1 fruit fly cellular context compared by ENCODE assay signal in the genomic region with DNA sequence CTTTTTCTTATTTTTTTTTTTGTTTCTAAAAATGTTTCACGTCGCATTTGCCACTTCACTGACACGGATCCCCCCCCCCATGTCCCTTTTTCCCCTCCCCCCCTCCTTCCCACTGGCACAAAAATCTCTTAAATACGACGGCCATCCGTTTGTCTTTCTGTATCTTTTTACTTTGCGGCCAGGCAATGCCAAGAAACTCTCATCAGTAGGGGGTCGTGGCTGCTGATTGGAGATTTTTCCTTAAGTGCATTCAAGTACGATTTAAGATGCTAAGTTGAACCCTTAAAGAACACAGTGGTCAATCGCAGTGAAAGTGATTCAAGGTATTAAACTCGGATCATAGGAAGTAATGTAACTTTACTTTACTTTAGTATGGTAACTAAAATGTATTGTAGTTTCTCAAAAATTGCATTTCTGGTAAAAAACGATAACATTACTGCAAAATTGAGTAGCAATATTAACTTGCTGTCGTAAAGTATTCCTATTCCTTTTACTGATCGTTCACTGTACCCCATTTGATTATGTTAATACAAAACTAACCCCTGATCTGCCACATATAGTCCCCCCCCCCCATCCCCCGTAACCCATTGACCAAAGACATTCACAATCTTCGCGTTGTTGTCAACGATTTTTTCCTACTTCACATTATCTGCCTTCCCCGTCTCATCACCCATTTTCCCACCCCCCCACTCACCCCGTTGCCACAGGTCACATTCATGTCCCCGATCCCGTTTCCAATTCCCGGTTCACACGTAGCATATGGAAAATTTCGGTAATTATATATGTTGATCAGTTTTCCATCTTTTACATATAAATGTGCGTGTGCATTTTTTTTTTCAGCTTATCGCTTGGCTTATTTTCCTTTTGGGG.
TF ChIP-seq lines count a peak whose summit lies in the region.

No protein-coding gene starts in this region.

TF ChIP-seq in whole organism, embryonic, 481 proteins besides CTCF, POLR2A, EP300 and RAD21 (continued from another document):
- TF ChIP-seq Hr51 (GFP tag; optimal IDR thresholded peaks at IDR 0.05; lab: Kevin White, UChicago) (no peak), emc (GFP tag; optimal IDR thresholded peaks at IDR 0.05; lab: Kevin White, UChicago) (no peak), Spps (tag; optimal IDR thresholded peaks at IDR 0.05; lab: Kevin White, UChicago) (no peak), Elba2 (GFP tag; optimal IDR thresholded peaks at IDR 0.05; lab: Kevin White, UChicago) (no peak), da (GFP tag; optimal IDR thresholded peaks at IDR 0.05; lab: Kevin White, UChicago) (no peak), pho (GFP tag; optimal IDR thresholded peaks at IDR 0.05; lab: Kevin White, UChicago) (no peak), sima (GFP tag; optimal IDR thresholded peaks at IDR 0.05; lab: Kevin White, UChicago) (no peak), grn (GFP tag; optimal IDR thresholded peaks at IDR 0.05; lab: Kevin White, UChicago) (no peak), croc (GFP tag; conservative IDR thresholded peaks at IDR 0.05; lab: Robert Waterston, UW) (no peak), pan (optimal IDR thresholded peaks at IDR 0.05; lab: Kevin White, UChicago) (no peak), pan (GFP tag; optimal IDR thresholded peaks at IDR 0.05 in 1 of 2, IDR thresholded peaks at IDR 0.05 in 1 of 2) (no peak), CG10979 (tag; optimal IDR thresholded peaks at IDR 0.05; lab: Kevin White, UChicago) (peak; percentile 44), Camta (GFP tag; optimal IDR thresholded peaks at IDR 0.05; lab: Kevin White, UChicago) (no peak), CG2712 (tag; optimal IDR thresholded peaks at IDR 0.05; lab: Kevin White, UChicago) (peak; percentile 49), CG14441 (GFP tag; IDR thresholded peaks at IDR 0.05; lab: Robert Waterston, UW) (no peak), cwo (GFP tag; optimal IDR thresholded peaks at IDR 0.05; lab: Kevin White, UChicago) (no peak), repo (GFP tag; optimal IDR thresholded peaks at IDR 0.05; lab: Kevin White, UChicago) (no peak), CG6854 (GFP tag; optimal IDR thresholded peaks at IDR 0.05; lab: Kevin White, UChicago) (no peak), Optix (GFP tag; IDR thresholded peaks at IDR 0.05; lab: Robert Waterston, UW) (no peak), CG10209 (GFP tag; optimal IDR thresholded peaks at IDR 0.05; lab: Kevin White, UChicago) (no peak), jigr1 (GFP tag; IDR thresholded peaks at IDR 0.05; lab: Robert Waterston, UW) (no peak), CG13894 (tag; optimal IDR thresholded peaks at IDR 0.05; lab: Kevin White, UChicago) (no peak), Stat92E (GFP tag; optimal IDR thresholded peaks at IDR 0.05; lab: Kevin White, UChicago) (no peak), mld (GFP tag; IDR thresholded peaks at IDR 0.05; lab: Robert Waterston, UW; ENCODE audit: partially characterized antibody) (no peak), E2f2 (GFP tag; IDR thresholded peaks at IDR 0.05; lab: Robert Waterston, UW) (no peak), gt (GFP tag; IDR thresholded peaks at IDR 0.05; lab: Robert Waterston, UW) (no peak), CG15696 (tag; optimal IDR thresholded peaks at IDR 0.05; lab: Kevin White, UChicago) (peak; percentile 56), gem (tag; optimal IDR thresholded peaks at IDR 0.05; lab: Kevin White, UChicago) (peak; percentile 28), Trl (optimal IDR thresholded peaks at IDR 0.05; lab: Kevin White, UChicago) (no peak), Trl (GFP tag; optimal IDR thresholded peaks at IDR 0.05; lab: Kevin White, UChicago) (no peak), CG30020 (tag; optimal IDR thresholded peaks at IDR 0.05; lab: Kevin White, UChicago) (no peak), Mrtf (GFP tag; IDR thresholded peaks at IDR 0.05; lab: Robert Waterston, UW) (no peak), CG9932 (GFP tag; IDR thresholded peaks at IDR 0.05; lab: Robert Waterston, UW) (no peak), oc (tag; optimal IDR thresholded peaks at IDR 0.05; lab: Kevin White, UChicago) (no peak), odd (GFP tag; optimal IDR thresholded peaks at IDR 0.05; lab: Kevin White, UChicago) (no peak), ab (GFP tag; optimal IDR thresholded peaks at IDR 0.05; lab: Kevin White, UChicago) (no peak), sens (GFP tag; lab: Kevin White, UChicago) (peak; percentile 67), otp (GFP tag; IDR thresholded peaks at IDR 0.05; lab: Robert Waterston, UW) (no peak), CG2120 (GFP tag; optimal IDR thresholded peaks at IDR 0.05; lab: Kevin White, UChicago) (no peak), vnd (GFP tag; IDR thresholded peaks at IDR 0.05; lab: Robert Waterston, UW; ENCODE audit: partially characterized antibody) (no peak), dmrt11E (tag; optimal IDR thresholded peaks at IDR 0.05; lab: Kevin White, UChicago) (peak; percentile 75), Mad (GFP tag; optimal IDR thresholded peaks at IDR 0.05; lab: Kevin White, UChicago) (no peak), ewg (GFP tag; optimal IDR thresholded peaks at IDR 0.05; lab: Kevin White, UChicago) (no peak), Chrac-16 (GFP tag; optimal IDR thresholded peaks at IDR 0.05; lab: Kevin White, UChicago) (no peak), al (GFP tag; IDR thresholded peaks at IDR 0.05; lab: Robert Waterston, UW) (no peak), grau (tag; optimal IDR thresholded peaks at IDR 0.05; lab: Kevin White, UChicago) (peak; percentile 91), ash1 (GFP tag; optimal IDR thresholded peaks at IDR 0.05; lab: Kevin White, UChicago) (no peak), ssp (GFP tag; IDR thresholded peaks at IDR 0.05; lab: Robert Waterston, UW) (no peak), bigmax (GFP tag; optimal IDR thresholded peaks at IDR 0.05; lab: Kevin White, UChicago) (no peak), CG3847 (GFP tag; IDR thresholded peaks at IDR 0.05; lab: Robert Waterston, UW) (no peak), insv (GFP tag; optimal IDR thresholded peaks at IDR 0.05; lab: Kevin White, UChicago) (peak in 1 of 2 experiments; percentile 83), H2.0 (GFP tag; IDR thresholded peaks at IDR 0.05; lab: Robert Waterston, UW) (no peak), CG10147 (GFP tag; optimal IDR thresholded peaks at IDR 0.05; lab: Kevin White, UChicago) (no peak), h (optimal IDR thresholded peaks at IDR 0.05; lab: Kevin White, UChicago) (no peak), twi (tag; optimal IDR thresholded peaks at IDR 0.05; lab: Kevin White, UChicago) (peak; percentile 76), btn (GFP tag; optimal IDR thresholded peaks at IDR 0.05; lab: Kevin White, UChicago) (no peak), her (GFP tag; optimal IDR thresholded peaks at IDR 0.05; lab: Kevin White, UChicago) (no peak), peb (GFP tag; IDR thresholded peaks at IDR 0.05; lab: Robert Waterston, UW) (no peak), Neu2 (GFP tag; optimal IDR thresholded peaks at IDR 0.05; lab: Kevin White, UChicago; ENCODE audit: borderline replicate concordance) (no peak), Lhr (GFP tag; optimal IDR thresholded peaks at IDR 0.05; lab: Kevin White, UChicago) (no peak), CG16815 (GFP tag; optimal IDR thresholded peaks at IDR 0.05; lab: Kevin White, UChicago) (peak; percentile 16), Xbp1 (GFP tag; optimal IDR thresholded peaks at IDR 0.05; lab: Kevin White, UChicago) (no peak), MTF-1 (GFP tag; optimal IDR thresholded peaks at IDR 0.05; lab: Kevin White, UChicago; ENCODE audit: borderline replicate concordance) (no peak), CG11456 (GFP tag; IDR thresholded peaks at IDR 0.05; lab: Robert Waterston, UW) (no peak), lilli (GFP tag; optimal IDR thresholded peaks at IDR 0.05; lab: Kevin White, UChicago) (no peak), prd (optimal IDR thresholded peaks at IDR 0.05; lab: Kevin White, UChicago) (no peak), prd (GFP tag; IDR thresholded peaks at IDR 0.05; lab: Robert Waterston, UW) (no peak), toy (GFP tag; IDR thresholded peaks at IDR 0.05; lab: Robert Waterston, UW) (no peak), CG31441 (GFP tag; IDR thresholded peaks at IDR 0.05; lab: Robert Waterston, UW) (no peak), D19B (GFP tag; optimal IDR thresholded peaks at IDR 0.05; lab: Kevin White, UChicago) (no peak), CG13123 (GFP tag; optimal IDR thresholded peaks at IDR 0.05; lab: Kevin White, UChicago) (no peak), CG9727 (GFP tag; optimal IDR thresholded peaks at IDR 0.05; lab: Kevin White, UChicago) (peak; percentile 9), Scr (GFP tag; IDR thresholded peaks at IDR 0.05; lab: Robert Waterston, UW; ENCODE audit: partially characterized antibody) (no peak), ci (GFP tag; IDR thresholded peaks at IDR 0.05; lab: Robert Waterston, UW) (no peak), row (GFP tag; IDR thresholded peaks at IDR 0.05; lab: Robert Waterston, UW) (peak; percentile 38; the same call in 2 of the 3 replicates), CG15073 (GFP tag; optimal IDR thresholded peaks at IDR 0.05; lab: Kevin White, UChicago) (no peak), CG18262 (tag; optimal IDR thresholded peaks at IDR 0.05; lab: Kevin White, UChicago) (peak; percentile 57), CG3065 (GFP tag; optimal IDR thresholded peaks at IDR 0.05; lab: Kevin White, UChicago) (no peak), CG4282 (GFP tag; optimal IDR thresholded peaks at IDR 0.05; lab: Kevin White, UChicago) (no peak), sim (GFP tag; IDR thresholded peaks at IDR 0.05; lab: Robert Waterston, UW) (no peak), en (GFP tag; optimal IDR thresholded peaks at IDR 0.05; lab: Kevin White, UChicago) (no peak), ham (GFP tag; IDR thresholded peaks at IDR 0.05; lab: Robert Waterston, UW) (no peak), Bteb2 (GFP tag; optimal IDR thresholded peaks at IDR 0.05; lab: Kevin White, UChicago) (no peak), gcm (GFP tag; optimal IDR thresholded peaks at IDR 0.05; lab: Kevin White, UChicago) (no peak), unc-4 (GFP tag; IDR thresholded peaks at IDR 0.05; lab: Robert Waterston, UW; ENCODE audit: partially characterized antibody) (no peak), vfl (GFP tag; optimal IDR thresholded peaks at IDR 0.05; lab: Kevin White, UChicago) (no peak), phol (tag; optimal IDR thresholded peaks at IDR 0.05; lab: Kevin White, UChicago) (peak; percentile 7), Dip2 (GFP tag; IDR thresholded peaks at IDR 0.05; lab: Robert Waterston, UW) (no peak), CG6175 (GFP tag; IDR thresholded peaks at IDR 0.05; lab: Robert Waterston, UW) (no peak), abd-A (tag; optimal IDR thresholded peaks at IDR 0.05; lab: Kevin White, UChicago) (no peak), crol (GFP tag; IDR thresholded peaks at IDR 0.05; lab: Robert Waterston, UW) (peak; percentile 90), klu (GFP tag; IDR thresholded peaks at IDR 0.05; lab: Robert Waterston, UW) (no peak), chm (GFP tag; IDR thresholded peaks at IDR 0.05; lab: Robert Waterston, UW) (no peak), pros (GFP tag; optimal IDR thresholded peaks at IDR 0.05; lab: Kevin White, UChicago) (peak; percentile 69), Six4 (GFP tag; optimal IDR thresholded peaks at IDR 0.05; lab: Kevin White, UChicago) (no peak), cad (GFP tag; optimal IDR thresholded peaks at IDR 0.05; lab: Kevin White, UChicago) (no peak), CG33557 (GFP tag; optimal IDR thresholded peaks at IDR 0.05; lab: Kevin White, UChicago) (peak; percentile 18), maf-S (GFP tag; optimal IDR thresholded peaks at IDR 0.05; lab: Kevin White, UChicago) (no peak), CG4424 (GFP tag; optimal IDR thresholded peaks at IDR 0.05; lab: Kevin White, UChicago) (no peak), so (GFP tag; IDR thresholded peaks at IDR 0.05; lab: Robert Waterston, UW) (no peak), Lim3 (GFP tag; IDR thresholded peaks at IDR 0.05; lab: Robert Waterston, UW) (no peak), CG7987 (GFP tag; optimal IDR thresholded peaks at IDR 0.05; lab: Kevin White, UChicago) (no peak), Atf-2 (GFP tag; optimal IDR thresholded peaks at IDR 0.05; lab: Kevin White, UChicago) (no peak), Bgb (GFP tag; IDR thresholded peaks at IDR 0.05; lab: Robert Waterston, UW; ENCODE audit: partially characterized antibody) (no peak)
